Fruit fly (Drosophila melanogaster) whole organism, embryonic: Measurements from ENCODE around the gene Fnta.
A peak's percentile ranks its signal among the peaks of the same experiment; 100 is the strongest.

Experiments used
- Ada2b ChIP-seq: fragments of 200-800 bp; sonication (Bioruptor generic); IDR thresholded peaks from 2 replicates; pipeline ENCODE4 v1.3.6; 2022; ENCODE audit warnings: missing biosample characterization, missing genetic modification characterization
- Asciz ChIP-seq: fragments of 200-800 bp; sonication (Bioruptor generic); optimal IDR thresholded peaks from 2 replicates; lab custom pipeline; 2017; ENCODE audit warnings: missing biosample characterization, mild to moderate bottlenecking, missing genetic modification characterization, missing genetic modification reagents
- C15 ChIP-seq: fragments of 200-800 bp; sonication (Bioruptor generic); IDR thresholded peaks from 3 replicates; pipeline ENCODE4 v1.3.6; 2022; ENCODE audit warnings: missing biosample characterization, missing genetic modification characterization
- CG11560 ChIP-seq: fragments of 200-800 bp; sonication (Bioruptor generic); IDR thresholded peaks from 3 replicates; pipeline ENCODE4 v1.3.6; 2022; ENCODE audit warnings: missing biosample characterization, missing genetic modification characterization
- CG12219 ChIP-seq: fragments of 200-800 bp; sonication (Bioruptor generic); optimal IDR thresholded peaks from 3 replicates; lab custom pipeline; 2018; ENCODE audit warnings: missing biosample characterization, mild to moderate bottlenecking, missing genetic modification characterization
- CG12942 ChIP-seq: fragments of 200-800 bp; sonication (Bioruptor generic); optimal IDR thresholded peaks from 3 replicates; lab custom pipeline; 2016; ENCODE audit warnings: missing biosample characterization, missing genetic modification characterization
- CG13296 ChIP-seq: fragments of 200-800 bp; sonication (Bioruptor generic); optimal IDR thresholded peaks from 3 replicates; lab custom pipeline; 2018; ENCODE audit warnings: missing biosample characterization, mild to moderate bottlenecking, missing genetic modification characterization
- CG14014 ChIP-seq: fragments of 200-800 bp; sonication (Bioruptor generic); IDR thresholded peaks from 2 replicates; pipeline ENCODE4 v1.3.6; 2022; ENCODE audit warnings: missing biosample characterization, missing genetic modification characterization
- CG15479 ChIP-seq: fragments of 200-800 bp; sonication (Bioruptor generic); optimal IDR thresholded peaks from 3 replicates; lab custom pipeline; 2019; ENCODE audit warnings: missing biosample characterization, mild to moderate bottlenecking, missing genetic modification characterization, moderate library complexity
- CG17385 ChIP-seq: fragments of 200-800 bp; sonication (Bioruptor generic); optimal IDR thresholded peaks from 3 replicates; lab custom pipeline; 2018; ENCODE audit warnings: missing biosample characterization, mild to moderate bottlenecking, missing genetic modification characterization
- CG17802 ChIP-seq: fragments of 200-800 bp; sonication (Bioruptor generic); optimal IDR thresholded peaks from 2 replicates; lab custom pipeline; 2018; ENCODE audit warnings: missing biosample characterization, mild to moderate bottlenecking, missing genetic modification characterization, moderate library complexity
- CG17829 ChIP-seq: fragments of 200-800 bp; optimal IDR thresholded peaks from 2 replicates; lab custom pipeline; 2019; ENCODE audit warnings: missing biosample characterization, mild to moderate bottlenecking, missing genetic modification characterization, moderate library complexity
- CG18476 ChIP-seq: fragments of 200-800 bp; sonication (Bioruptor generic); optimal IDR thresholded peaks from 2 replicates; lab custom pipeline; 2016; ENCODE audit warnings: missing biosample characterization, mild to moderate bottlenecking, missing genetic modification characterization
- CG18764 ChIP-seq: fragments of 200-800 bp; sonication (Bioruptor generic); optimal IDR thresholded peaks from 3 replicates; lab custom pipeline; 2016; ENCODE audit warnings: missing biosample characterization, missing genetic modification characterization
- CG32767 ChIP-seq: fragments of 200-800 bp; sonication (Bioruptor generic); IDR thresholded peaks from 2 replicates; pipeline ENCODE4 v1.3.6; 2022; ENCODE audit warnings: missing biosample characterization, missing genetic modification characterization
- CG3726 ChIP-seq: fragments of 200-800 bp; sonication (Bioruptor generic); IDR thresholded peaks from 3 replicates; pipeline ENCODE4, ENCODE4 v1.3.6; 2022; ENCODE audit warnings: missing biosample characterization, missing genetic modification characterization
- CG3847 ChIP-seq: fragments of 200-800 bp; sonication (Bioruptor generic); IDR thresholded peaks from 2 replicates; pipeline ENCODE4 v1.3.6; 2022; ENCODE audit warnings: missing biosample characterization, missing genetic modification characterization
- CG6689 ChIP-seq: fragments of 200-800 bp; sonication (Bioruptor generic); IDR thresholded peaks from 2 replicates; pipeline ENCODE4 v1.3.6; 2022; ENCODE audit warnings: missing biosample characterization, missing genetic modification characterization
- CG7357 ChIP-seq: fragments of 200-800 bp; sonication (Bioruptor generic); IDR thresholded peaks from 3 replicates; pipeline ENCODE4 v1.3.6; 2022; ENCODE audit warnings: missing biosample characterization, missing genetic modification characterization
- CG7745 ChIP-seq: fragments of 200-800 bp; sonication (Bioruptor generic); optimal IDR thresholded peaks from 2 replicates; lab custom pipeline; 2018; ENCODE audit warnings: missing biosample characterization, mild to moderate bottlenecking, missing genetic modification characterization, moderate library complexity
- CG8388 ChIP-seq: fragments of 200-800 bp; sonication (Bioruptor generic); optimal IDR thresholded peaks from 2 replicates; lab custom pipeline; 2019; ENCODE audit warnings: missing biosample characterization, mild to moderate bottlenecking, missing genetic modification characterization, moderate library complexity
- CG8478 ChIP-seq: fragments of >200 bp; optimal IDR thresholded peaks from 2 replicates; lab custom pipeline; 2018
- Dip3 ChIP-seq: fragments of 200-800 bp; sonication (Bioruptor generic); optimal IDR thresholded peaks from 3 replicates; lab custom pipeline; 2016; ENCODE audit warnings: missing biosample characterization, missing genetic modification characterization
- Drgx ChIP-seq: fragments of 200-800 bp; sonication (Bioruptor generic); IDR thresholded peaks from 2 replicates; pipeline ENCODE4 v1.3.6; 2022; ENCODE audit warnings: missing biosample characterization, missing genetic modification characterization
- Gug ChIP-seq: fragments of 200-800 bp; sonication (Bioruptor generic); IDR thresholded peaks from 4 replicates; pipeline ENCODE4 v1.3.6; 2022; ENCODE audit warnings: missing biosample characterization, missing genetic modification characterization
- Hand ChIP-seq: fragments of 200-800 bp; sonication (Bioruptor generic); optimal IDR thresholded peaks from 2 replicates; lab custom pipeline; 2017; ENCODE audit warnings: mild to moderate bottlenecking, missing biosample characterization, missing genetic modification reagents, missing genetic modification characterization
- Hey ChIP-seq: fragments of 200-800 bp; sonication (Bioruptor generic); optimal IDR thresholded peaks from 3 replicates; lab custom pipeline; 2018; ENCODE audit warnings: missing biosample characterization, mild to moderate bottlenecking, missing genetic modification characterization
- Hr3 ChIP-seq: fragments of 200-800 bp; sonication (Bioruptor generic); optimal IDR thresholded peaks from 3 replicates; lab custom pipeline; 2016; ENCODE audit warnings: missing biosample characterization, missing genetic modification characterization
- Meics ChIP-seq: fragments of 200-800 bp; sonication (Bioruptor generic); optimal IDR thresholded peaks from 2 replicates; lab custom pipeline; 2017; ENCODE audit warnings: missing biosample characterization, mild to moderate bottlenecking, missing genetic modification characterization
- NC2α ChIP-seq: fragments of 200-800 bp; sonication (Bioruptor generic); optimal IDR thresholded peaks from 2 replicates; lab custom pipeline; 2016; ENCODE audit warnings: missing biosample characterization, missing genetic modification characterization
- Nf-YB ChIP-seq: fragments of 200-800 bp; sonication (Bioruptor generic); optimal IDR thresholded peaks from 3 replicates; lab custom pipeline; 2019; ENCODE audit warnings: missing biosample characterization, mild to moderate bottlenecking, missing genetic modification characterization, moderate library complexity
- Pdp1 ChIP-seq, 2 experiments: fragments of 200-800 bp; sonication (Bioruptor generic); optimal IDR thresholded peaks; 3 replicates each; lab custom pipeline; 2016; ENCODE audit warnings: missing biosample characterization in 2 of 2, missing genetic modification characterization in 2 of 2, mild to moderate bottlenecking in 1 of 2, moderate library complexity in 1 of 2
- Stat92E ChIP-seq, 3 experiments: fragments of >200 bp in 2 of 3; fragments of 200-800 bp in 1 of 3; sonication (Bioruptor generic) in 1 of 3; optimal IDR thresholded peaks; 2 replicates each; lab custom pipeline; 2017 to 2019; ENCODE audit warnings: missing biosample characterization in 3 of 3, missing genetic modification characterization in 3 of 3, mild to moderate bottlenecking in 1 of 3, moderate library complexity in 1 of 3
- Tbp ChIP-seq: fragments of >200 bp; optimal IDR thresholded peaks from 2 replicates; lab custom pipeline; 2018; ENCODE audit warnings: missing biosample characterization, missing genetic modification characterization
- cas ChIP-seq: fragments of 200-800 bp; sonication (Bioruptor generic); IDR thresholded peaks from 2 replicates; pipeline ENCODE4 v1.3.6; 2022; ENCODE audit warnings: missing biosample characterization, missing genetic modification characterization
- cg ChIP-seq: fragments of 200-800 bp; sonication (Bioruptor generic); optimal IDR thresholded peaks from 3 replicates; lab custom pipeline; 2019; ENCODE audit warnings: missing biosample characterization, mild to moderate bottlenecking, missing genetic modification characterization, moderate library complexity
- chm ChIP-seq: fragments of 200-800 bp; sonication (Bioruptor generic); IDR thresholded peaks from 2 replicates; pipeline ENCODE4 v1.3.6; 2022; ENCODE audit warnings: missing biosample characterization, missing genetic modification characterization
- dm ChIP-seq: fragments of 200-800 bp; sonication (Bioruptor generic); optimal IDR thresholded peaks from 3 replicates; lab custom pipeline; 2016; ENCODE audit warnings: missing biosample characterization, missing genetic modification characterization
- eyg ChIP-seq: fragments of 200-800 bp; sonication (Bioruptor generic); optimal IDR thresholded peaks from 3 replicates; lab custom pipeline; 2016; ENCODE audit warnings: missing biosample characterization, missing genetic modification characterization
- grau ChIP-seq: fragments of 200-800 bp; optimal IDR thresholded peaks from 3 replicates; lab custom pipeline; 2019; ENCODE audit warnings: missing biosample characterization, mild to moderate bottlenecking, missing genetic modification characterization, moderate library complexity
- h ChIP-seq: fragments of >200 bp; optimal IDR thresholded peaks from 2 replicates; lab custom pipeline; 2017
- ind ChIP-seq: fragments of 200-800 bp; sonication (Bioruptor generic); optimal IDR thresholded peaks from 3 replicates; lab custom pipeline; 2016; ENCODE audit warnings: missing biosample characterization, missing genetic modification characterization
- jigr1 ChIP-seq: fragments of 200-800 bp; sonication (Bioruptor generic); IDR thresholded peaks from 3 replicates; pipeline ENCODE4 v1.3.6; 2022; ENCODE audit warnings: missing biosample characterization, missing genetic modification characterization
- nau ChIP-seq: fragments of 200-800 bp; sonication (Bioruptor generic); optimal IDR thresholded peaks from 3 replicates; lab custom pipeline; 2017; ENCODE audit warnings: missing biosample characterization, mild to moderate bottlenecking, missing genetic modification characterization, missing genetic modification reagents
- org-1 ChIP-seq: fragments of 200-800 bp; sonication (Bioruptor generic); optimal IDR thresholded peaks from 2 replicates; lab custom pipeline; 2017; ENCODE audit warnings: missing biosample characterization, missing genetic modification characterization
- pfk ChIP-seq: fragments of 200-800 bp; sonication (Bioruptor generic); optimal IDR thresholded peaks from 2 replicates; lab custom pipeline; 2018; ENCODE audit warnings: missing biosample characterization, mild to moderate bottlenecking, missing genetic modification characterization, moderate library complexity
- row ChIP-seq: fragments of 200-800 bp; sonication (Bioruptor generic); IDR thresholded peaks from 3 replicates; pipeline ENCODE4 v1.3.6; 2022; ENCODE audit warnings: missing biosample characterization, missing genetic modification characterization
- slbo ChIP-seq: fragments of 200-800 bp; sonication (Bioruptor generic); IDR thresholded peaks from 2 replicates; pipeline ENCODE4 v1.3.6; 2022; ENCODE audit warnings: missing biosample characterization, missing genetic modification characterization
- tll ChIP-seq, 2 experiments: fragments of 200-800 bp in 1 of 2; fragments of >200 bp in 1 of 2; sonication (Bioruptor generic) in 1 of 2; optimal IDR thresholded peaks; 2 replicates each; lab custom pipeline; 2017 to 2019; ENCODE audit warnings: missing biosample characterization in 2 of 2, missing genetic modification characterization in 2 of 2, mild to moderate bottlenecking in 1 of 2, moderate library complexity in 1 of 2
- trem ChIP-seq: fragments of 200-800 bp; optimal IDR thresholded peaks from 3 replicates; lab custom pipeline; 2019; ENCODE audit warnings: missing biosample characterization, mild to moderate bottlenecking, missing genetic modification characterization, moderate library complexity
- wek ChIP-seq: fragments of 200-800 bp; sonication (Bioruptor generic); optimal IDR thresholded peaks from 3 replicates; lab custom pipeline; 2018; ENCODE audit warnings: missing biosample characterization, mild to moderate bottlenecking, missing genetic modification characterization, moderate library complexity
- zfh2 ChIP-seq: fragments of 200-800 bp; sonication (Bioruptor generic); optimal IDR thresholded peaks from 2 replicates; lab custom pipeline; 2016; ENCODE audit warnings: missing biosample characterization, missing genetic modification characterization

Fnta gene

DNA sequence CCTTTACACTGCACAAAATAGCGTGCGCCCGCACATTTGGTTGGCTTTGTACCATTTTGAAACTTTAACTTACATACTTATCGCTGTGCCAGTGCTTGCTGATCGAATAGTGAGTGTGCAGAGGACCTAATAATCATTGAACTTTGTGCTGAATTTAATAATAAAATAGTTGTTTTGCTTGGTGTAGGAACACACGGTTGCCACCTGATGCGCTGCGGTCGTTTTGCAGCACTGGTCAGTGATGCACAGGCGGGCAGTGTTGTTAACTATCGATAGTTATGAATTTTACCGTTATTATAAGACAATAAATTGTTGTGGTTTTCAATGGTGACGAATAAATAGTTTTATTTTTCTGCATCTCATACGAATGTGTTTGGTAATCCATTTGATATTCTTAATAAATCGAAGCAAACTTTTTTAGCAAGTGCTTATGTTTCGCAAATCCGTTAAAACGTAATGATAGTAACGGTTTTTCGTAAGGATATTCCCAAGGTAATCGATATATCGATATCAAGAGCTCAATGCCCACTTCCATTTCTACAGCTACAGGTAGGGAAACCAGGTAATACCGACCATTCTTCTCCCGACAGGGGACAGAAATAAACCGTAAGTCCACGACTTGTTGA is 7.4 kb upstream of the Fnta start, which contains the start of the genes tank and CG12194 (continued):
- TF ChIP-seq org-1 (GFP tag; lab: Kevin White, UChicago), result peak; percentile 99
- TF ChIP-seq Tbp, result no peak
- no peak for TF ChIP-seq h
- peak; percentile 88 for TF ChIP-seq Nf-YB (GFP tag; lab: Kevin White, UChicago)
- peak; percentile 99 for TF ChIP-seq CG3847 (GFP tag; lab: Robert Waterston, UW)
- peak; percentile 99 for TF ChIP-seq Ada2b (GFP tag; lab: Robert Waterston, UW)
- peak; percentile 99 for TF ChIP-seq Asciz (GFP tag; lab: Kevin White, UChicago)
- peak; percentile 99 for TF ChIP-seq CG12219 (GFP tag; lab: Kevin White, UChicago)
- TF ChIP-seq CG13296 (GFP tag; lab: Kevin White, UChicago), result peak; percentile 92
- peak; percentile 98 for TF ChIP-seq CG8388
- peak; percentile 99 for TF ChIP-seq chm (GFP tag; lab: Robert Waterston, UW)
- TF ChIP-seq ind (GFP tag; lab: Kevin White, UChicago), result peak; percentile 99
- TF ChIP-seq cg, result no peak
- TF ChIP-seq wek (GFP tag; lab: Kevin White, UChicago), result peak; percentile 96
- peak; percentile 96 for TF ChIP-seq CG7357 (GFP tag; lab: Robert Waterston, UW)
- peak; percentile 98 for TF ChIP-seq NC2α
- peak; percentile 98 for TF ChIP-seq C15
- peak; percentile 7 for TF ChIP-seq pfk (GFP tag; lab: Kevin White, UChicago)
- peak; percentile 26 for TF ChIP-seq CG15479
- peak; percentile 98 for TF ChIP-seq dm (GFP tag; lab: Kevin White, UChicago)
- TF ChIP-seq Meics (GFP tag; lab: Kevin White, UChicago), result peak; percentile 99
- TF ChIP-seq CG8478, result no peak
- peak; percentile 98 for TF ChIP-seq cas (GFP tag; lab: Robert Waterston, UW)
- peak; percentile 99 for TF ChIP-seq CG3726
- peak in 1 of 2 experiments; percentile 31 for TF ChIP-seq tll (GFP tag; optimal IDR thresholded peaks at IDR 0.05; lab: Kevin White, UChicago)
- peak; percentile 98 for TF ChIP-seq CG17829 (tag; lab: Kevin White, UChicago)
- TF ChIP-seq CG32767 (GFP tag; lab: Robert Waterston, UW), result peak; percentile 99
- TF ChIP-seq Stat92E (GFP tag; optimal IDR thresholded peaks at IDR 0.05; lab: Kevin White, UChicago), result peak in 1 of 3 experiments; percentile 81
- peak; percentile 98 for TF ChIP-seq Dip3 (GFP tag; lab: Kevin White, UChicago)
- peak; percentile 99 for TF ChIP-seq CG12942 (GFP tag; lab: Kevin White, UChicago)
- TF ChIP-seq trem (tag; lab: Kevin White, UChicago), result peak; percentile 96
- peak; percentile 94 for TF ChIP-seq Hand
- TF ChIP-seq CG6689, result peak; percentile 99
- TF ChIP-seq CG11560 (tag; lab: Robert Waterston, UW), result peak; percentile 93
- peak; percentile 99 for TF ChIP-seq Hr3 (GFP tag; lab: Kevin White, UChicago)
- TF ChIP-seq CG7745 (tag; lab: Kevin White, UChicago), result peak; percentile 74
- TF ChIP-seq eyg, result peak; percentile 99
- peak; percentile 99 for TF ChIP-seq CG14014 (GFP tag; lab: Robert Waterston, UW)
- TF ChIP-seq nau, result peak; percentile 99

DNA sequence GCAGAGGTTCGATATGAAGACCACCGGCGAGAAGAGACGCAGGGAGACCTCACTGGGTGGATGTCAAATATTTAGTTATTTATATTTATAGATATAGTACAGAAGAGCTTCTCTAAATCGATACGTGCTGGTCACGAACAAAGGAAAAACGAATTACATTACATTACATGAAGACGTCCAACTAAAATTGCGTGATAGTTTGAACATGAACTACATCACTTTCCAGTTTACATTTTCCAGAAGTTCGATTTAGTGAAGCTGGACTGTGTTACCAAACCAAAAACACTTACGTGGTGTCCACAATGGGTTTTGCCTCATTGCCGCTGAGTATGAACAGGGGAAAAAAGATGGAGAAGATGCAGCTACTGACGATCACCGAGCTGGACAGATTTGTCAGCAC is 5.7 kb upstream of the Fnta start:
- no peak for TF ChIP-seq Ada2b (GFP tag; lab: Robert Waterston, UW)
- TF ChIP-seq Gug, result peak; percentile 6; the same call in 1 of the 4 replicates
- peak; percentile 49 for TF ChIP-seq grau (tag; lab: Kevin White, UChicago)
- TF ChIP-seq slbo (GFP tag; lab: Robert Waterston, UW), result peak; percentile 22; the same call in 1 of the 2 replicates
- peak in 1 of 2 experiments; percentile 14 for TF ChIP-seq Pdp1 (GFP tag; optimal IDR thresholded peaks at IDR 0.05; lab: Kevin White, UChicago)
- TF ChIP-seq zfh2 (GFP tag; lab: Kevin White, UChicago), result no peak
- TF ChIP-seq CG18764 (GFP tag; lab: Kevin White, UChicago), result no peak
- no peak for TF ChIP-seq CG18476 (GFP tag; lab: Kevin White, UChicago)
- no peak for TF ChIP-seq CG17385 (GFP tag; lab: Kevin White, UChicago)
- no peak for TF ChIP-seq jigr1 (GFP tag; lab: Robert Waterston, UW)
- TF ChIP-seq CG17802 (tag; lab: Kevin White, UChicago), result no peak
- peak; percentile 29; the same call in 1 of the 2 replicates for TF ChIP-seq Drgx (GFP tag; lab: Robert Waterston, UW)
- TF ChIP-seq Hey (tag; lab: Kevin White, UChicago), result no peak
- peak; percentile 41; the same call in 2 of the 3 replicates for TF ChIP-seq row (GFP tag; lab: Robert Waterston, UW)
